Fruit fly (Drosophila melanogaster) whole organism, pupa: ENCODE results near the gene CG1532.

Experiments
- CG13204 ChIP-seq: fragments of 200-800 bp; sonication (Bioruptor generic); optimal IDR thresholded peaks from 2 replicates; lab custom pipeline; 2018; ENCODE audit warnings: missing biosample characterization, mild to moderate bottlenecking, missing genetic modification characterization, moderate library complexity
- CG14655 ChIP-seq: fragments of 200-800 bp; sonication (Bioruptor generic); optimal IDR thresholded peaks from 3 replicates; lab custom pipeline; 2017; ENCODE audit warnings: mild to moderate bottlenecking, missing biosample characterization, missing genetic modification reagents, missing genetic modification characterization
- CG17806 ChIP-seq: fragments of 200-800 bp; sonication (Bioruptor generic); optimal IDR thresholded peaks from 2 replicates; lab custom pipeline; 2018; ENCODE audit warnings: missing biosample characterization, mild to moderate bottlenecking, missing genetic modification characterization, moderate library complexity
- CG8159 ChIP-seq: fragments of 200-800 bp; sonication (Bioruptor generic); optimal IDR thresholded peaks from 3 replicates; lab custom pipeline; 2018; ENCODE audit warnings: missing biosample characterization, mild to moderate bottlenecking, missing genetic modification characterization, moderate library complexity
- CG8301 ChIP-seq: fragments of 200-800 bp; sonication (Bioruptor generic); optimal IDR thresholded peaks from 2 replicates; lab custom pipeline; 2018; ENCODE audit warnings: missing biosample characterization, mild to moderate bottlenecking, missing genetic modification characterization
- CG9948 ChIP-seq: fragments of 200-800 bp; sonication (Bioruptor generic); optimal IDR thresholded peaks from 2 replicates; lab custom pipeline; 2018; ENCODE audit warnings: missing biosample characterization, mild to moderate bottlenecking, missing genetic modification characterization, moderate library complexity
- EcR ChIP-seq: fragments of 200-800 bp; sonication (Bioruptor generic); optimal IDR thresholded peaks from 3 replicates; lab custom pipeline; 2019; ENCODE audit warnings: missing biosample characterization, missing genetic modification characterization, mild to moderate bottlenecking, moderate library complexity, missing genetic modification reagents
- Pif1A ChIP-seq: fragments of 200-800 bp; sonication (Bioruptor generic); optimal IDR thresholded peaks from 3 replicates; lab custom pipeline; 2016; ENCODE audit warnings: missing biosample characterization, missing genetic modification characterization
- fd96Ca ChIP-seq: fragments of 200-800 bp; sonication (Bioruptor generic); IDR thresholded peaks from 3 replicates; pipeline ENCODE4 v1.3.6; 2022; ENCODE audit warnings: missing biosample characterization, missing genetic modification characterization
- gl ChIP-seq: fragments of 200-800 bp; sonication (Bioruptor generic); optimal IDR thresholded peaks from 2 replicates; lab custom pipeline; 2018; ENCODE audit warnings: missing biosample characterization, mild to moderate bottlenecking, missing genetic modification characterization

DNA sequence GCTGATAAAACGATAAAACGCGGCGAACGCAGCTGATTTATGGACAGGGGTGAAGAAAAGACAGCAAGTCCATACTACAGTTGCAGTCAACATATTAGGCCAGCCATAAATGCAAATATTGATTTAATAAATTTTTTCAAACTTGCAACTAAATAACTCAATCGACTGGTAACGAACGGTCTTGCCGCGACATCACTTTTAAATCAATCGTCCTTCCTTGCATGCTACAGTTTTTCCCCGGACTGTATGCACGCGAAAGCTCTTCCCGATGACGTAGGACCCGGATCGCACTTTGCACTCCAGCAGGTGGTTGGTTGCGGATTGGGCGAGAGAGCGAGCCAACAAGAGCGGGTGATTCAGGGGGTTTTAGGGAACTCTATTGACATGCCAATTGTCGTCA, 36.8 kb upstream of the CG1532 start:
- TF ChIP-seq fd96Ca (GFP tag; lab: Robert Waterston, UW) (peak; percentile 93), CG8301 (tag; lab: Kevin White, UChicago) (peak; percentile 68), CG17806 (tag; lab: Kevin White, UChicago) (peak; percentile 78), Pif1A (peak; percentile 89), CG13204 (GFP tag; lab: Kevin White, UChicago) (peak; percentile 49), EcR (GFP tag; lab: Kevin White, UChicago) (no peak), gl (peak; percentile 70), CG8159 (peak; percentile 77), CG14655 (GFP tag; lab: Kevin White, UChicago) (peak; percentile 77), CG9948 (tag; lab: Kevin White, UChicago) (peak; percentile 72)
